Fruit fly (Drosophila melanogaster) whole organism, adult: ENCODE results near the gene CG44574.

ENCODE experiments used
- CG7101 ChIP-seq: fragments of 200-800 bp; sonication (Bioruptor generic); optimal IDR thresholded peaks from 2 replicates; lab custom pipeline; 2018; ENCODE audit warnings: missing biosample characterization, mild to moderate bottlenecking, missing genetic modification characterization, moderate library complexity
- pad ChIP-seq: fragments of 200-800 bp; sonication (Bioruptor generic); optimal IDR thresholded peaks from 3 replicates; lab custom pipeline; 2017; ENCODE audit warnings: missing biosample characterization, missing genetic modification characterization, mild to moderate bottlenecking, moderate library complexity, missing genetic modification reagents

DNA sequence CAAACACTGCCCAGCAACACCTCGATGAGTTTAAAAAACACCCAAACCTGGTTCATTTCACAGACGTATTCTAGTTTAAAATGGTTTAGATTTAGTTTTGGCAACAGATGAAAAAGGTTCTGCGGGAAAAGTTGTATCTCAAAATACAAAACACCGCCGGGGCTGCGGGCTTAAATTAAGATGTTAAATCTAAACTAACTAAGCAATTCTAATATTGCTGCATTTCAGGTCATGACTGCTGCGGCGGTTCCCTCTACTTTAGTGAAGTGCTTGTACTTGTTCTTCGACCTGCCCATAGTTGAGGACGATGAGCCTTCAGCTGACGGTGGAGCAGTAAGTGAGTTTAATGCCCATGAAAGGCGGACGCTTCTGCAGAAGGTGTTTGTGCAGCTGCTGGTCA is 26.6 kb downstream of the CG44574 start, which contains the start of gene CG14000:
- no peak for TF ChIP-seq CG7101
- no peak for TF ChIP-seq pad (GFP tag; lab: Kevin White, UChicago)
